Fruit fly (Drosophila melanogaster) whole organism, embryonic: ENCODE data around the gene woc.

Source experiments
- B-H1 ChIP-seq: fragments of 200-800 bp; sonication (Bioruptor generic); IDR thresholded peaks from 3 replicates; pipeline ENCODE4 v1.3.6; 2022; ENCODE audit warnings: missing biosample characterization, missing genetic modification characterization
- CG10267 ChIP-seq: fragments of 200-800 bp; sonication (Bioruptor generic); optimal IDR thresholded peaks from 2 replicates; lab custom pipeline; 2018; ENCODE audit warnings: missing biosample characterization, mild to moderate bottlenecking, missing genetic modification characterization, moderate library complexity
- CG10431 ChIP-seq: fragments of 200-800 bp; sonication (Bioruptor generic); optimal IDR thresholded peaks from 3 replicates; lab custom pipeline; 2018; ENCODE audit warnings: missing biosample characterization, mild to moderate bottlenecking, missing genetic modification characterization
- CG10462 ChIP-seq: fragments of 200-800 bp; sonication (Bioruptor generic); optimal IDR thresholded peaks from 2 replicates; lab custom pipeline; 2016; ENCODE audit warnings: missing biosample characterization, missing genetic modification characterization
- CG11695 ChIP-seq: fragments of 200-800 bp; sonication (Bioruptor generic); IDR thresholded peaks from 3 replicates; pipeline ENCODE4 v1.3.6; 2022; ENCODE audit warnings: missing biosample characterization, missing genetic modification characterization
- CG11696 ChIP-seq: fragments of 200-800 bp; sonication (Bioruptor generic); IDR thresholded peaks from 2 replicates; pipeline ENCODE4 v1.3.6; 2022; ENCODE audit warnings: missing biosample characterization, missing genetic modification characterization
- CG11723 ChIP-seq: fragments of 200-800 bp; sonication (Bioruptor generic); optimal IDR thresholded peaks from 2 replicates; lab custom pipeline; 2017; ENCODE audit warnings: missing biosample characterization, mild to moderate bottlenecking, missing genetic modification characterization
- CG12155 ChIP-seq: fragments of 200-800 bp; sonication (Bioruptor generic); optimal IDR thresholded peaks from 3 replicates; lab custom pipeline; 2016; ENCODE audit warnings: missing biosample characterization, missing genetic modification characterization
- CG12219 ChIP-seq: fragments of 200-800 bp; sonication (Bioruptor generic); optimal IDR thresholded peaks from 3 replicates; lab custom pipeline; 2018; ENCODE audit warnings: missing biosample characterization, mild to moderate bottlenecking, missing genetic modification characterization
- CG12391 ChIP-seq: fragments of 200-800 bp; sonication (Bioruptor generic); optimal IDR thresholded peaks from 3 replicates; lab custom pipeline; 2018; ENCODE audit warnings: missing biosample characterization, mild to moderate bottlenecking, missing genetic modification characterization, moderate library complexity
- CG13424 ChIP-seq: fragments of 200-800 bp; sonication (Bioruptor generic); optimal IDR thresholded peaks from 2 replicates; lab custom pipeline; 2019; ENCODE audit warnings: missing biosample characterization, mild to moderate bottlenecking, missing genetic modification characterization, moderate library complexity
- CG16815 ChIP-seq: fragments of 200-800 bp; sonication (Bioruptor generic); optimal IDR thresholded peaks from 3 replicates; lab custom pipeline; 2017; ENCODE audit warnings: missing biosample characterization, mild to moderate bottlenecking, missing genetic modification characterization
- CG17361 ChIP-seq: fragments of 200-800 bp; sonication (Bioruptor generic); IDR thresholded peaks from 3 replicates; pipeline ENCODE4 v1.3.6; 2022; ENCODE audit warnings: missing biosample characterization, missing genetic modification characterization
- CG17568 ChIP-seq: fragments of 200-800 bp; sonication (Bioruptor generic); optimal IDR thresholded peaks from 2 replicates; lab custom pipeline; 2018; ENCODE audit warnings: missing biosample characterization, mild to moderate bottlenecking, missing genetic modification characterization, moderate library complexity
- CG3281 ChIP-seq: fragments of 200-800 bp; sonication (Bioruptor generic); optimal IDR thresholded peaks from 3 replicates; lab custom pipeline; 2017; ENCODE audit warnings: missing biosample characterization, mild to moderate bottlenecking, missing genetic modification characterization
- CG42726 ChIP-seq: fragments of 200-800 bp; sonication (Bioruptor generic); IDR thresholded peaks from 2 replicates; pipeline ENCODE4 v1.3.6; 2022; ENCODE audit warnings: missing biosample characterization, missing genetic modification characterization; ENCODE audit not compliant: partially characterized antibody
- CG4424 ChIP-seq: fragments of 200-800 bp; sonication (Bioruptor generic); optimal IDR thresholded peaks from 3 replicates; lab custom pipeline; 2016; ENCODE audit warnings: missing biosample characterization, missing genetic modification characterization
- CG4730 ChIP-seq: fragments of 200-800 bp; sonication (Bioruptor generic); IDR thresholded peaks from 2 replicates; pipeline ENCODE4 v1.3.6; 2022; ENCODE audit warnings: missing biosample characterization, missing genetic modification characterization
- CG6175 ChIP-seq: fragments of 200-800 bp; sonication (Bioruptor generic); IDR thresholded peaks from 3 replicates; pipeline ENCODE4 v1.3.6; 2022; ENCODE audit warnings: missing biosample characterization, missing genetic modification characterization
- CG6683 ChIP-seq: fragments of 200-800 bp; sonication (Bioruptor generic); optimal IDR thresholded peaks from 2 replicates; lab custom pipeline; 2017; ENCODE audit warnings: missing biosample characterization, mild to moderate bottlenecking, missing genetic modification characterization, missing genetic modification reagents
- CG8089 ChIP-seq: fragments of 200-800 bp; sonication (Bioruptor generic); optimal IDR thresholded peaks from 3 replicates; lab custom pipeline; 2016; ENCODE audit warnings: missing biosample characterization, missing genetic modification characterization
- CG8765 ChIP-seq: fragments of 200-800 bp; sonication (Bioruptor generic); IDR thresholded peaks from 2 replicates; pipeline ENCODE4 v1.3.6; 2022; ENCODE audit warnings: missing biosample characterization, missing genetic modification characterization
- CG8924 ChIP-seq: fragments of 200-800 bp; optimal IDR thresholded peaks from 3 replicates; lab custom pipeline; 2019; ENCODE audit warnings: missing biosample characterization, mild to moderate bottlenecking, missing genetic modification characterization, moderate library complexity
- Dip3 ChIP-seq: fragments of 200-800 bp; sonication (Bioruptor generic); optimal IDR thresholded peaks from 3 replicates; lab custom pipeline; 2016; ENCODE audit warnings: missing biosample characterization, missing genetic modification characterization
- HLHmδ ChIP-seq: fragments of 200-800 bp; sonication (Bioruptor generic); optimal IDR thresholded peaks from 2 replicates; lab custom pipeline; 2018; ENCODE audit warnings: missing biosample characterization, mild to moderate bottlenecking, missing genetic modification characterization, moderate library complexity
- Hr51 ChIP-seq, 2 experiments: fragments of 200-800 bp; sonication (Bioruptor generic); optimal IDR thresholded peaks; 2 replicates in 1 of 2; 3 replicates in 1 of 2; lab custom pipeline; 2016 to 2018; ENCODE audit warnings: missing biosample characterization in 2 of 2, missing genetic modification characterization in 2 of 2, mild to moderate bottlenecking in 1 of 2, moderate library complexity in 1 of 2
- Jarid2 ChIP-seq: fragments of 200-800 bp; sonication (Bioruptor generic); optimal IDR thresholded peaks from 3 replicates; lab custom pipeline; 2017; ENCODE audit warnings: mild to moderate bottlenecking, missing biosample characterization, missing genetic modification reagents, missing genetic modification characterization
- Kr ChIP-seq: fragments of 200-800 bp; sonication (Bioruptor generic); optimal IDR thresholded peaks from 2 replicates; lab custom pipeline; 2017; ENCODE audit warnings: missing biosample characterization, mild to moderate bottlenecking, missing genetic modification characterization
- Mad ChIP-seq: fragments of 200-800 bp; sonication (Bioruptor generic); optimal IDR thresholded peaks from 2 replicates; lab custom pipeline; 2016; ENCODE audit warnings: missing biosample characterization, missing genetic modification characterization
- Oaz ChIP-seq: fragments of 200-800 bp; sonication (Bioruptor generic); IDR thresholded peaks from 2 replicates; pipeline ENCODE4 v1.3.6; 2022; ENCODE audit warnings: missing biosample characterization, missing genetic modification characterization
- Poxn ChIP-seq: fragments of 200-800 bp; sonication (Bioruptor generic); IDR thresholded peaks from 2 replicates; pipeline ENCODE4 v1.3.6; 2022; ENCODE audit warnings: missing biosample characterization, missing genetic modification characterization
- Rfx ChIP-seq: fragments of 200-800 bp; sonication (Bioruptor generic); IDR thresholded peaks from 2 replicates; pipeline ENCODE4 v1.3.6; 2022; ENCODE audit warnings: missing biosample characterization, missing genetic modification characterization
- bbx ChIP-seq: fragments of 200-800 bp; sonication (Bioruptor generic); IDR thresholded peaks from 2 replicates; pipeline ENCODE4 v1.3.6; 2022; ENCODE audit warnings: missing biosample characterization, missing genetic modification characterization; ENCODE audit not compliant: partially characterized antibody
- cad ChIP-seq: fragments of >200 bp; optimal IDR thresholded peaks from 2 replicates; lab custom pipeline; 2017; ENCODE audit warnings: missing biosample characterization, missing genetic modification characterization
- cwo ChIP-seq: fragments of 200-800 bp; sonication (Bioruptor generic); optimal IDR thresholded peaks from 3 replicates; lab custom pipeline; 2017; ENCODE audit warnings: missing biosample characterization, missing genetic modification characterization, mild to moderate bottlenecking, moderate library complexity, missing genetic modification reagents
- eve ChIP-seq, 2 experiments: fragments of >200 bp; optimal IDR thresholded peaks; 2 replicates each; lab custom pipeline; 2017; ENCODE audit warnings: missing biosample characterization in 2 of 2, missing genetic modification characterization in 2 of 2
- gcm2 ChIP-seq: fragments of 200-800 bp; sonication (Bioruptor generic); optimal IDR thresholded peaks from 2 replicates; lab custom pipeline; 2016; ENCODE audit warnings: missing biosample characterization, missing genetic modification characterization
- grau ChIP-seq: fragments of 200-800 bp; optimal IDR thresholded peaks from 3 replicates; lab custom pipeline; 2019; ENCODE audit warnings: missing biosample characterization, mild to moderate bottlenecking, missing genetic modification characterization, moderate library complexity
- gro ChIP-seq: fragments of 200-800 bp; sonication (Bioruptor generic); optimal IDR thresholded peaks from 2 replicates; lab custom pipeline; 2016; ENCODE audit warnings: missing biosample characterization, missing genetic modification characterization
- kay ChIP-seq: fragments of 200-800 bp; sonication (Bioruptor generic); optimal IDR thresholded peaks from 2 replicates; lab custom pipeline; 2016; ENCODE audit warnings: missing biosample characterization, missing genetic modification characterization
- klu ChIP-seq: fragments of 200-800 bp; sonication (Bioruptor generic); IDR thresholded peaks from 2 replicates; pipeline ENCODE4 v1.3.6; 2022; ENCODE audit warnings: missing biosample characterization, missing genetic modification characterization
- mam ChIP-seq: fragments of 200-800 bp; sonication (Bioruptor generic); optimal IDR thresholded peaks from 3 replicates; lab custom pipeline; 2016; ENCODE audit warnings: missing biosample characterization, missing genetic modification characterization
- nerfin-2 ChIP-seq: fragments of 200-800 bp; sonication (Bioruptor generic); IDR thresholded peaks from 2 replicates; pipeline ENCODE4 v1.3.6; 2022; ENCODE audit warnings: missing biosample characterization, missing genetic modification characterization; ENCODE audit not compliant: partially characterized antibody
- run ChIP-seq: fragments of 200-800 bp; sonication (Bioruptor generic); optimal IDR thresholded peaks from 3 replicates; lab custom pipeline; 2018; ENCODE audit warnings: missing biosample characterization, mild to moderate bottlenecking, missing genetic modification characterization
- ttk ChIP-seq: fragments of 200-800 bp; sonication (Bioruptor generic); IDR thresholded peaks from 2 replicates; pipeline ENCODE4 v2.1.2; 2022; ENCODE audit warnings: missing biosample characterization, missing genetic modification characterization
- wdn ChIP-seq: fragments of 200-800 bp; sonication (Bioruptor generic); IDR thresholded peaks from 2 replicates; pipeline ENCODE4 v1.3.6; 2022; ENCODE audit warnings: missing biosample characterization, missing genetic modification characterization
- wek ChIP-seq: fragments of 200-800 bp; sonication (Bioruptor generic); optimal IDR thresholded peaks from 3 replicates; lab custom pipeline; 2018; ENCODE audit warnings: missing biosample characterization, mild to moderate bottlenecking, missing genetic modification characterization, moderate library complexity
- wor ChIP-seq: fragments of 200-800 bp; sonication (Bioruptor generic); IDR thresholded peaks from 2 replicates; pipeline ENCODE4 v1.3.6; 2022; ENCODE audit warnings: missing biosample characterization, missing genetic modification characterization
- z ChIP-seq: fragments of 200-800 bp; sonication (Bioruptor generic); IDR thresholded peaks from 3 replicates; pipeline ENCODE4 v1.3.6; 2022; ENCODE audit warnings: missing biosample characterization, missing genetic modification characterization

woc gene

dm6 chr3R:27281022-27281810, 17.4 kb upstream of the woc start (continued):
- TF ChIP-seq nerfin-2 (GFP tag; lab: Robert Waterston, UW) (peak; percentile 62), CG8765 (peak; percentile 92), CG11695 (peak; percentile 97), Mad (GFP tag; lab: Kevin White, UChicago) (peak; percentile 95), cad (GFP tag; lab: Kevin White, UChicago) (no peak), CG4424 (GFP tag; lab: Kevin White, UChicago) (peak; percentile 94), klu (GFP tag; lab: Robert Waterston, UW) (peak; percentile 86), CG6683 (peak; percentile 91), CG4730 (GFP tag; lab: Robert Waterston, UW) (peak; percentile 95), gcm2 (peak; percentile 89), CG12219 (GFP tag; lab: Kevin White, UChicago) (peak; percentile 97), CG8924 (tag; lab: Kevin White, UChicago) (peak; percentile 93), grau (peak; percentile 94), CG10267 (tag; lab: Kevin White, UChicago) (peak; percentile 87), Hr51 (GFP tag; optimal IDR thresholded peaks at IDR 0.05; lab: Kevin White, UChicago) (peak; percentile 92 to 95), kay (GFP tag; lab: Kevin White, UChicago) (peak; percentile 91), CG12155 (GFP tag; lab: Kevin White, UChicago) (peak; percentile 98), Poxn (peak; percentile 88), Oaz (GFP tag; lab: Robert Waterston, UW) (peak; percentile 96), CG10431 (GFP tag; lab: Kevin White, UChicago) (peak; percentile 33), CG11723 (GFP tag; lab: Kevin White, UChicago) (peak; percentile 92), wdn (GFP tag; lab: Robert Waterston, UW) (peak; percentile 97), Jarid2 (GFP tag; lab: Kevin White, UChicago) (peak; percentile 83), Dip3 (GFP tag; lab: Kevin White, UChicago) (peak; percentile 94), CG42726 (GFP tag; lab: Robert Waterston, UW) (0 out of 2 replicates have a peak, but pooled peaks have one; percentile 23), Rfx (GFP tag; lab: Robert Waterston, UW) (peak; percentile 98), CG13424 (peak; percentile 91), z (GFP tag; lab: Robert Waterston, UW) (peak; percentile 71; the same call in 2 of the 3 replicates), CG6175 (GFP tag; lab: Robert Waterston, UW) (peak; percentile 93), B-H1 (GFP tag; lab: Robert Waterston, UW) (peak; percentile 95), wor (peak; percentile 93), CG16815 (peak; percentile 97), Kr (no peak), CG12391 (tag; lab: Kevin White, UChicago) (peak; percentile 94), mam (GFP tag; lab: Kevin White, UChicago) (peak; percentile 96), HLHmδ (GFP tag; lab: Kevin White, UChicago) (peak; percentile 8), CG3281 (peak; percentile 96), wek (GFP tag; lab: Kevin White, UChicago) (peak; percentile 86), CG11696 (GFP tag; lab: Robert Waterston, UW) (peak; percentile 91), CG17361 (GFP tag; lab: Robert Waterston, UW) (peak; percentile 94), CG8089 (GFP tag; lab: Kevin White, UChicago) (peak; percentile 91), CG10462 (GFP tag; lab: Kevin White, UChicago) (peak; percentile 78), run (tag; lab: Kevin White, UChicago) (peak; percentile 89), eve (GFP tag; optimal IDR thresholded peaks at IDR 0.05; lab: Kevin White, UChicago) (no peak), gro (peak; percentile 92), cwo (GFP tag; lab: Kevin White, UChicago) (peak; percentile 95), ttk (peak; percentile 95), CG17568 (peak; percentile 90), bbx (peak; percentile 60)
